Fruit fly (Drosophila melanogaster): ENCODE data around the gene Taf13.
A peak's percentile ranks its signal among the peaks of the same experiment; 100 is the strongest.

The Taf13 gene

dm6 chr2L:20086295-20087096 lies 7.2 kb downstream of the Taf13 start (continued):
- TF ChIP-seq fkh (GFP tag; optimal IDR thresholded peaks at IDR 0.05) = peak; percentile 98
- peak; percentile 64 for TF ChIP-seq fd85E (GFP tag; optimal IDR thresholded peaks at IDR 0.05)
- TF ChIP-seq CG11762 (GFP tag; optimal IDR thresholded peaks at IDR 0.05; ENCODE audit: insufficient read depth) = peak; percentile 94
- TF ChIP-seq Eip93F (GFP tag; optimal IDR thresholded peaks at IDR 0.05) = peak; percentile 94
- peak; percentile 95 for TF ChIP-seq pdm3 (GFP tag; optimal IDR thresholded peaks at IDR 0.05)
- peak; percentile 15 to 71 for TF ChIP-seq ss (GFP tag; optimal IDR thresholded peaks at IDR 0.05)
- peak; percentile 92 for TF ChIP-seq Smox (GFP tag; optimal IDR thresholded peaks at IDR 0.05)
- TF ChIP-seq Eip75B (GFP tag; optimal IDR thresholded peaks at IDR 0.05) = peak; percentile 98
- peak; percentile 92 for TF ChIP-seq CG7368 (GFP tag; optimal IDR thresholded peaks at IDR 0.05)
- peak; percentile 95 for TF ChIP-seq Sox14 (GFP tag; optimal IDR thresholded peaks at IDR 0.05)
- TF ChIP-seq CG16779 (tag; optimal IDR thresholded peaks at IDR 0.05) = peak; percentile 90
- peak; percentile 73 for TF ChIP-seq CG3032 (tag; optimal IDR thresholded peaks at IDR 0.05)
- TF ChIP-seq CG6792 (GFP tag; optimal IDR thresholded peaks at IDR 0.05) = peak; percentile 93
- TF ChIP-seq Met (GFP tag; optimal IDR thresholded peaks at IDR 0.05) = peak; percentile 92
- peak; percentile 77 for TF ChIP-seq CG4318 (GFP tag; optimal IDR thresholded peaks at IDR 0.05)
- peak; percentile 95 for TF ChIP-seq OdsH (GFP tag; optimal IDR thresholded peaks at IDR 0.05)
- peak; percentile 96 for TF ChIP-seq CG6163 (GFP tag; IDR thresholded peaks at IDR 0.05)
- peak; percentile 94 for TF ChIP-seq Hr4 (GFP tag; optimal IDR thresholded peaks at IDR 0.05)
- peak; percentile 91 for TF ChIP-seq Hr39 (GFP tag; optimal IDR thresholded peaks at IDR 0.05)

dm6 chr2L:20084785-20085555 lies 8.7 kb downstream of the Taf13 start, which contains the start of gene fok:
fok (minus strand) TSS chr2L:20085070.
- TF ChIP-seq lz (GFP tag; optimal IDR thresholded peaks at IDR 0.05) = peak; percentile 98
- peak; percentile 95 for TF ChIP-seq CG11902 (GFP tag; optimal IDR thresholded peaks at IDR 0.05)
- peak; percentile 92 for TF ChIP-seq Gug (GFP tag; IDR thresholded peaks at IDR 0.05)
- TF ChIP-seq fkh (GFP tag; optimal IDR thresholded peaks at IDR 0.05) = peak; percentile 100
- TF ChIP-seq Hr39 (GFP tag; optimal IDR thresholded peaks at IDR 0.05) = peak; percentile 97
- peak; percentile 97 for TF ChIP-seq spab (GFP tag; optimal IDR thresholded peaks at IDR 0.05)
- TF ChIP-seq achi (GFP tag; optimal IDR thresholded peaks at IDR 0.05) = peak; percentile 97
- TF ChIP-seq Sox15 (GFP tag; optimal IDR thresholded peaks at IDR 0.05) = peak; percentile 95
- TF ChIP-seq CG11294 (GFP tag; IDR thresholded peaks at IDR 0.05) = peak; percentile 93
- TF ChIP-seq topi (GFP tag; optimal IDR thresholded peaks at IDR 0.05) = peak; percentile 98
- TF ChIP-seq CG6792 (GFP tag; optimal IDR thresholded peaks at IDR 0.05) = peak; percentile 99
- peak; percentile 98 for TF ChIP-seq Hr4 (GFP tag; optimal IDR thresholded peaks at IDR 0.05)
- peak; percentile 97 for TF ChIP-seq CG10669 (GFP tag; optimal IDR thresholded peaks at IDR 0.05)
- TF ChIP-seq CG8119 (GFP tag; IDR thresholded peaks at IDR 0.05) = peak; percentile 99
- peak; percentile 99 for TF ChIP-seq Met (GFP tag; optimal IDR thresholded peaks at IDR 0.05)
- TF ChIP-seq Blimp-1 (GFP tag; optimal IDR thresholded peaks at IDR 0.05) = peak; percentile 93
- peak; percentile 98 for TF ChIP-seq CG31627 (GFP tag; optimal IDR thresholded peaks at IDR 0.05)
- TF ChIP-seq pdm3 (GFP tag; optimal IDR thresholded peaks at IDR 0.05) = peak; percentile 98
- TF ChIP-seq CG6854 (GFP tag; optimal IDR thresholded peaks at IDR 0.05) = peak; percentile 96
- peak; percentile 94 for TF ChIP-seq eg (GFP tag; IDR thresholded peaks at IDR 0.05)
- TF ChIP-seq dac (GFP tag; optimal IDR thresholded peaks at IDR 0.05) = peak; percentile 91
- peak; percentile 97 for TF ChIP-seq net (GFP tag; optimal IDR thresholded peaks at IDR 0.05)
- TF ChIP-seq CG6808 (GFP tag; optimal IDR thresholded peaks at IDR 0.05) = peak; percentile 98
- TF ChIP-seq Smox (GFP tag; optimal IDR thresholded peaks at IDR 0.05) = peak; percentile 98
- peak; percentile 97 for TF ChIP-seq acj6 (GFP tag; optimal IDR thresholded peaks at IDR 0.05)
- TF ChIP-seq CG34406 (GFP tag; optimal IDR thresholded peaks at IDR 0.05) = peak; percentile 97
- peak; percentile 97 for TF ChIP-seq CG10631 (GFP tag; optimal IDR thresholded peaks at IDR 0.05)
- TF ChIP-seq Lpt (GFP tag; optimal IDR thresholded peaks at IDR 0.05) = peak; percentile 97
- peak; percentile 91 to 95 for TF ChIP-seq salr (GFP tag; optimal IDR thresholded peaks at IDR 0.05)
- peak; percentile 98 for TF ChIP-seq Sox14 (GFP tag; optimal IDR thresholded peaks at IDR 0.05)
- peak; percentile 98 for TF ChIP-seq vri (GFP tag; optimal IDR thresholded peaks at IDR 0.05)
- TF ChIP-seq CG7368 (GFP tag; optimal IDR thresholded peaks at IDR 0.05) = peak; percentile 95
- peak; percentile 98 for TF ChIP-seq Eip93F (GFP tag; optimal IDR thresholded peaks at IDR 0.05)
- TF ChIP-seq svp (GFP tag) = peak; percentile 99
- peak; percentile 95 for TF ChIP-seq CG9139 (GFP tag; optimal IDR thresholded peaks at IDR 0.05)
- peak; percentile 97 for TF ChIP-seq CG11762 (GFP tag; optimal IDR thresholded peaks at IDR 0.05; ENCODE audit: insufficient read depth)
- peak; percentile 97 for TF ChIP-seq CG8319 (GFP tag; optimal IDR thresholded peaks at IDR 0.05)
